Worm (Caenorhabditis elegans): ENCODE data around the gene spat-3.

Gene spat-3

ce11 chrX:4548929-4549328 lies 56.8 kb downstream of the spat-3 start:
- TF ChIP-seq lin-39 (tag; optimal IDR thresholded peaks at IDR 0.05) (no peak), nhr-77 (tag; optimal IDR thresholded peaks at IDR 0.05) (no peak), unc-39 (tag; optimal IDR thresholded peaks at IDR 0.05) (no peak), ceh-82 (tag; optimal IDR thresholded peaks at IDR 0.05) (no peak), aha-1 (tag) (no peak), dpl-1 (GFP tag; optimal IDR thresholded peaks at IDR 0.05) (no peak), nhr-76 (tag; optimal IDR thresholded peaks at IDR 0.05) (no peak), ceh-20 (GFP tag; IDR thresholded peaks at IDR 0.05) (no peak), F44E2.7 (GFP tag; IDR thresholded peaks at IDR 0.05) (no peak), pqm-1 (tag; optimal IDR thresholded peaks at IDR 0.05) (no peak), daf-12 (tag; optimal IDR thresholded peaks at IDR 0.05) (no peak), F26F4.8 (GFP tag; conservative IDR thresholded peaks at IDR 0.05) (no peak; the same call in 1 of the 2 replicates), F49E8.2 (tag; optimal IDR thresholded peaks at IDR 0.05; ENCODE audit: borderline replicate concordance) (no peak), snpc-1.2 (GFP tag; IDR thresholded peaks at IDR 0.05) (no peak), nhr-28 (tag; optimal IDR thresholded peaks at IDR 0.05) (no peak)
